Worm (Caenorhabditis elegans): ENCODE data around the gene gbh-2.

- TF ChIP-seq T22C8.4 (GFP tag; IDR thresholded peaks at IDR 0.05) = no peak
- no peak for TF ChIP-seq tab-1 (GFP tag; IDR thresholded peaks at IDR 0.05)
- TF ChIP-seq med-1 (GFP tag; optimal IDR thresholded peaks at IDR 0.05; ENCODE audit: insufficient read depth) = no peak
- TF ChIP-seq ztf-29 (GFP tag; IDR thresholded peaks at IDR 0.05) = no peak
- no peak for TF ChIP-seq ztf-23 (GFP tag; IDR thresholded peaks at IDR 0.05)
- TF ChIP-seq flt-1 (GFP tag; IDR thresholded peaks at IDR 0.05) = no peak
- no peak for TF ChIP-seq klf-2 (GFP tag; conservative IDR thresholded peaks at IDR 0.05)
These were observed 29.6 kb upstream of the gbh-2 start, which contains the start of gene F22B5.6 for ce11 chrII:8456094-8456493.

Measured in whole organism, midembryonic.